Fruit fly (Drosophila melanogaster) whole organism, prepupa: ENCODE results near the gene Muc68E.

Experiments
- CG4318 ChIP-seq: fragments of 200-800 bp; sonication (Bioruptor generic); optimal IDR thresholded peaks from 3 replicates; lab custom pipeline; 2017; ENCODE audit warnings: missing biosample characterization, mild to moderate bottlenecking, missing genetic modification characterization
- CG8632 ChIP-seq: fragments of 200-800 bp; sonication (Bioruptor generic); optimal IDR thresholded peaks from 3 replicates; lab custom pipeline; 2016; ENCODE audit warnings: missing biosample characterization, missing genetic modification characterization
- achi ChIP-seq: fragments of 200-800 bp; sonication (Bioruptor generic); optimal IDR thresholded peaks from 3 replicates; lab custom pipeline; 2016; ENCODE audit warnings: missing biosample characterization, missing genetic modification characterization
- acj6 ChIP-seq: fragments of 200-800 bp; sonication (Bioruptor generic); optimal IDR thresholded peaks from 3 replicates; lab custom pipeline; 2016; ENCODE audit warnings: missing biosample characterization, missing genetic modification characterization

DNA sequence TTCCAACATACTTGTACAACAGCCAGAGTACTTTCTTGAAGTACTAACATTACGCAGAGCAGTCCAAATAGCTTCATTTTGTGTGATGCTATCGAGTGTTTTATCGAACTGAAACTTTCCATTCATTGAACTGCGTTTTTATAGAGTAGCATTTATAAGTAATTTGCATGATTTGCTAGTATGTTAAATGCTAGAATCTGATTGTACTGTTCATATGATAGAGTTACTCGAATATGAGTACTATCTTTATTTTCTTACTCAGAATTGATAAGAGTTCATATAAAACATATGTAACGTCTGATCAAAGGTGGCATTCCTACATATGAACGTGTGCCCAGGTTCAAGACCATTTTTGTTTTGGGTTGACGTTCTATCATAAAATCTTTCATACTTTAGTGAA lies 19.6 kb downstream of the Muc68E start, which contains the start of gene obst-G:
- TF ChIP-seq acj6 (GFP tag; lab: Kevin White, UChicago), result no peak
- TF ChIP-seq CG4318 (GFP tag; lab: Kevin White, UChicago), result no peak
- no peak for TF ChIP-seq achi (GFP tag; lab: Kevin White, UChicago)
- no peak for TF ChIP-seq CG8632 (GFP tag; lab: Kevin White, UChicago)
